Fruit fly (Drosophila melanogaster) whole organism, embryonic: ENCODE measurements around the gene neb.

ENCODE experiments used
- Antp ChIP-seq: fragments of 200-800 bp; sonication (Bioruptor generic); optimal IDR thresholded peaks from 3 replicates; lab custom pipeline; 2016; ENCODE audit warnings: missing biosample characterization, missing genetic modification characterization
- B-H1 ChIP-seq: fragments of 200-800 bp; sonication (Bioruptor generic); IDR thresholded peaks from 3 replicates; pipeline ENCODE4 v1.3.6; 2022; ENCODE audit warnings: missing biosample characterization, missing genetic modification characterization
- CG1024 ChIP-seq: fragments of 200-800 bp; sonication (Bioruptor generic); IDR thresholded peaks from 2 replicates; pipeline ENCODE4 v1.3.6; 2022; ENCODE audit warnings: missing biosample characterization, missing genetic modification characterization
- CG10274 ChIP-seq: fragments of 200-800 bp; sonication (Bioruptor generic); optimal IDR thresholded peaks from 3 replicates; lab custom pipeline; 2017; ENCODE audit warnings: missing biosample characterization, mild to moderate bottlenecking, missing genetic modification characterization
- CG10565 ChIP-seq: fragments of 200-800 bp; sonication (Bioruptor generic); optimal IDR thresholded peaks from 3 replicates; lab custom pipeline; 2016; ENCODE audit warnings: missing biosample characterization, mild to moderate bottlenecking, missing genetic modification characterization
- CG11560 ChIP-seq: fragments of 200-800 bp; sonication (Bioruptor generic); IDR thresholded peaks from 3 replicates; pipeline ENCODE4 v1.3.6; 2022; ENCODE audit warnings: missing biosample characterization, missing genetic modification characterization
- CG11723 ChIP-seq: fragments of 200-800 bp; sonication (Bioruptor generic); optimal IDR thresholded peaks from 2 replicates; lab custom pipeline; 2017; ENCODE audit warnings: missing biosample characterization, mild to moderate bottlenecking, missing genetic modification characterization
- CG12391 ChIP-seq: fragments of 200-800 bp; sonication (Bioruptor generic); optimal IDR thresholded peaks from 3 replicates; lab custom pipeline; 2018; ENCODE audit warnings: missing biosample characterization, mild to moderate bottlenecking, missing genetic modification characterization, moderate library complexity
- CG13123 ChIP-seq: fragments of 200-800 bp; sonication (Bioruptor generic); optimal IDR thresholded peaks from 2 replicates; lab custom pipeline; 2016; ENCODE audit warnings: missing biosample characterization, missing genetic modification characterization
- CG14965 ChIP-seq: fragments of 200-800 bp; sonication (Bioruptor generic); optimal IDR thresholded peaks from 2 replicates; lab custom pipeline; 2016; ENCODE audit warnings: missing biosample characterization, missing genetic modification characterization, borderline replicate concordance
- CG16779 ChIP-seq: fragments of 200-800 bp; sonication (Bioruptor generic); IDR thresholded peaks from 2 replicates; pipeline ENCODE4 v1.3.6; 2022; ENCODE audit warnings: missing biosample characterization, missing genetic modification characterization
- CG17328 ChIP-seq: fragments of 200-800 bp; sonication (Bioruptor generic); IDR thresholded peaks from 2 replicates; pipeline ENCODE4 v1.3.6; 2022; ENCODE audit warnings: missing biosample characterization, missing genetic modification characterization
- CG1832 ChIP-seq: fragments of 200-800 bp; sonication (Bioruptor generic); optimal IDR thresholded peaks from 2 replicates; lab custom pipeline; 2017; ENCODE audit warnings: missing biosample characterization, mild to moderate bottlenecking, missing genetic modification characterization, inconsistent platforms
- CG2712 ChIP-seq: fragments of 200-800 bp; optimal IDR thresholded peaks from 3 replicates; lab custom pipeline; 2019; ENCODE audit warnings: missing biosample characterization, mild to moderate bottlenecking, missing genetic modification characterization, moderate library complexity
- CG3065 ChIP-seq: fragments of 200-800 bp; sonication (Bioruptor generic); optimal IDR thresholded peaks from 2 replicates; lab custom pipeline; 2016; ENCODE audit warnings: missing biosample characterization, missing genetic modification characterization
- CG3163 ChIP-seq: fragments of 200-800 bp; sonication (Bioruptor generic); optimal IDR thresholded peaks from 3 replicates; lab custom pipeline; 2016; ENCODE audit warnings: missing biosample characterization, missing genetic modification characterization
- CG4854 ChIP-seq: fragments of 200-800 bp; sonication (Bioruptor generic); optimal IDR thresholded peaks from 2 replicates; lab custom pipeline; 2016; ENCODE audit warnings: missing biosample characterization, missing genetic modification characterization, inconsistent platforms
- CG6683 ChIP-seq: fragments of 200-800 bp; sonication (Bioruptor generic); optimal IDR thresholded peaks from 2 replicates; lab custom pipeline; 2017; ENCODE audit warnings: missing biosample characterization, mild to moderate bottlenecking, missing genetic modification characterization, missing genetic modification reagents
- CG6689 ChIP-seq: fragments of 200-800 bp; sonication (Bioruptor generic); IDR thresholded peaks from 2 replicates; pipeline ENCODE4 v1.3.6; 2022; ENCODE audit warnings: missing biosample characterization, missing genetic modification characterization
- CG6765 ChIP-seq: fragments of 200-800 bp; sonication (Bioruptor generic); optimal IDR thresholded peaks from 3 replicates; lab custom pipeline; 2017; ENCODE audit warnings: missing biosample characterization, mild to moderate bottlenecking, missing genetic modification characterization
- CG7357 ChIP-seq: fragments of 200-800 bp; sonication (Bioruptor generic); IDR thresholded peaks from 3 replicates; pipeline ENCODE4 v1.3.6; 2022; ENCODE audit warnings: missing biosample characterization, missing genetic modification characterization
- CG8388 ChIP-seq: fragments of 200-800 bp; sonication (Bioruptor generic); optimal IDR thresholded peaks from 2 replicates; lab custom pipeline; 2019; ENCODE audit warnings: missing biosample characterization, mild to moderate bottlenecking, missing genetic modification characterization, moderate library complexity
- CG8478 ChIP-seq: fragments of >200 bp; optimal IDR thresholded peaks from 2 replicates; lab custom pipeline; 2018
- CG9609 ChIP-seq: fragments of 200-800 bp; sonication (Bioruptor generic); optimal IDR thresholded peaks from 3 replicates; lab custom pipeline; 2016; ENCODE audit warnings: missing biosample characterization, missing genetic modification characterization
- CTCF ChIP-seq: fragments of 200-800 bp; sonication (Bioruptor generic); optimal IDR thresholded peaks from 2 replicates; lab custom pipeline; 2017; ENCODE audit warnings: missing biosample characterization, mild to moderate bottlenecking, missing genetic modification characterization, moderate library complexity
- Camta ChIP-seq: fragments of 200-800 bp; sonication (Bioruptor generic); optimal IDR thresholded peaks from 2 replicates; lab custom pipeline; 2016; ENCODE audit warnings: missing biosample characterization, missing genetic modification characterization
- Drgx ChIP-seq: fragments of 200-800 bp; sonication (Bioruptor generic); IDR thresholded peaks from 2 replicates; pipeline ENCODE4 v1.3.6; 2022; ENCODE audit warnings: missing biosample characterization, missing genetic modification characterization
- HmgZ ChIP-seq: fragments of 200-800 bp; sonication (Bioruptor generic); optimal IDR thresholded peaks from 2 replicates; lab custom pipeline; 2018; ENCODE audit warnings: missing biosample characterization, mild to moderate bottlenecking, missing genetic modification characterization
- Hr39 ChIP-seq: fragments of >200 bp; optimal IDR thresholded peaks from 2 replicates; lab custom pipeline; 2017
- Hsf ChIP-seq: fragments of 200-800 bp; sonication (Bioruptor generic); optimal IDR thresholded peaks from 3 replicates; lab custom pipeline; 2016; ENCODE audit warnings: missing biosample characterization, missing genetic modification characterization
- Lim3 ChIP-seq: fragments of 200-800 bp; sonication (Bioruptor generic); IDR thresholded peaks from 2 replicates; pipeline ENCODE4 v1.3.6; 2022; ENCODE audit warnings: missing biosample characterization, missing genetic modification characterization
- MESR4 ChIP-seq: fragments of 200-800 bp; sonication (Bioruptor generic); optimal IDR thresholded peaks from 2 replicates; lab custom pipeline; 2018; ENCODE audit warnings: missing biosample characterization, mild to moderate bottlenecking, missing genetic modification characterization, moderate library complexity
- NC2α ChIP-seq: fragments of 200-800 bp; sonication (Bioruptor generic); optimal IDR thresholded peaks from 2 replicates; lab custom pipeline; 2016; ENCODE audit warnings: missing biosample characterization, missing genetic modification characterization
- Pdp1 ChIP-seq, 2 experiments: fragments of 200-800 bp; sonication (Bioruptor generic); optimal IDR thresholded peaks; 3 replicates each; lab custom pipeline; 2016; ENCODE audit warnings: missing biosample characterization in 2 of 2, missing genetic modification characterization in 2 of 2, mild to moderate bottlenecking in 1 of 2, moderate library complexity in 1 of 2
- Sry-δ ChIP-seq: fragments of 200-800 bp; sonication (Bioruptor generic); optimal IDR thresholded peaks from 2 replicates; lab custom pipeline; 2016; ENCODE audit warnings: missing biosample characterization, missing genetic modification characterization
- Stat92E ChIP-seq, 3 experiments: fragments of >200 bp in 2 of 3; fragments of 200-800 bp in 1 of 3; sonication (Bioruptor generic) in 1 of 3; optimal IDR thresholded peaks; 2 replicates each; lab custom pipeline; 2017 to 2019; ENCODE audit warnings: missing biosample characterization in 3 of 3, missing genetic modification characterization in 3 of 3, mild to moderate bottlenecking in 1 of 3, moderate library complexity in 1 of 3
- Tbp ChIP-seq: fragments of >200 bp; optimal IDR thresholded peaks from 2 replicates; lab custom pipeline; 2018; ENCODE audit warnings: missing biosample characterization, missing genetic modification characterization
- bab2 ChIP-seq: fragments of 200-800 bp; sonication (Bioruptor generic); optimal IDR thresholded peaks from 2 replicates; lab custom pipeline; 2016; ENCODE audit warnings: missing biosample characterization, missing genetic modification characterization
- chn ChIP-seq: fragments of 200-800 bp; sonication (Bioruptor generic); optimal IDR thresholded peaks from 2 replicates; lab custom pipeline; 2016; ENCODE audit warnings: missing biosample characterization, missing genetic modification characterization
- ftz-f1 ChIP-seq: fragments of 200-800 bp; sonication (Bioruptor generic); optimal IDR thresholded peaks from 2 replicates; lab custom pipeline; 2016; ENCODE audit warnings: missing biosample characterization, missing genetic modification characterization
- gt ChIP-seq: fragments of 200-800 bp; sonication (Bioruptor generic); IDR thresholded peaks from 2 replicates; pipeline ENCODE4 v1.3.6; 2022; ENCODE audit warnings: missing biosample characterization, missing genetic modification characterization
- hth ChIP-seq: fragments of >200 bp; optimal IDR thresholded peaks from 2 replicates; lab custom pipeline; 2017; ENCODE audit warnings: inconsistent platforms
- inv ChIP-seq: fragments of 200-800 bp; sonication (Bioruptor generic); IDR thresholded peaks from 2 replicates; pipeline ENCODE4 v1.3.6; 2022; ENCODE audit warnings: missing biosample characterization, missing genetic modification characterization; ENCODE audit not compliant: partially characterized antibody
- lmd ChIP-seq: fragments of 200-800 bp; sonication (Bioruptor generic); IDR thresholded peaks from 2 replicates; pipeline ENCODE4 v1.3.6; 2022; ENCODE audit warnings: missing biosample characterization, missing genetic modification characterization
- nau ChIP-seq: fragments of 200-800 bp; sonication (Bioruptor generic); optimal IDR thresholded peaks from 3 replicates; lab custom pipeline; 2017; ENCODE audit warnings: missing biosample characterization, mild to moderate bottlenecking, missing genetic modification characterization, missing genetic modification reagents
- pnt ChIP-seq: fragments of 200-800 bp; sonication (Bioruptor generic); optimal IDR thresholded peaks from 3 replicates; lab custom pipeline; 2016; ENCODE audit warnings: missing biosample characterization, missing genetic modification characterization
- pzg ChIP-seq: fragments of 200-800 bp; sonication (Bioruptor generic); optimal IDR thresholded peaks from 3 replicates; lab custom pipeline; 2018; ENCODE audit warnings: missing biosample characterization, mild to moderate bottlenecking, missing genetic modification characterization, moderate library complexity
- scrt ChIP-seq: fragments of 200-800 bp; sonication (Bioruptor generic); optimal IDR thresholded peaks from 2 replicates; lab custom pipeline; 2018; ENCODE audit warnings: missing biosample characterization, mild to moderate bottlenecking, missing genetic modification characterization, moderate library complexity
- sisA ChIP-seq: fragments of 200-800 bp; sonication (Bioruptor generic); IDR thresholded peaks from 2 replicates; pipeline ENCODE4 v1.3.6; 2022; ENCODE audit warnings: missing biosample characterization, missing genetic modification characterization
- slbo ChIP-seq: fragments of 200-800 bp; sonication (Bioruptor generic); IDR thresholded peaks from 2 replicates; pipeline ENCODE4 v1.3.6; 2022; ENCODE audit warnings: missing biosample characterization, missing genetic modification characterization
- wek ChIP-seq: fragments of 200-800 bp; sonication (Bioruptor generic); optimal IDR thresholded peaks from 3 replicates; lab custom pipeline; 2018; ENCODE audit warnings: missing biosample characterization, mild to moderate bottlenecking, missing genetic modification characterization, moderate library complexity

Gene neb

DNA sequence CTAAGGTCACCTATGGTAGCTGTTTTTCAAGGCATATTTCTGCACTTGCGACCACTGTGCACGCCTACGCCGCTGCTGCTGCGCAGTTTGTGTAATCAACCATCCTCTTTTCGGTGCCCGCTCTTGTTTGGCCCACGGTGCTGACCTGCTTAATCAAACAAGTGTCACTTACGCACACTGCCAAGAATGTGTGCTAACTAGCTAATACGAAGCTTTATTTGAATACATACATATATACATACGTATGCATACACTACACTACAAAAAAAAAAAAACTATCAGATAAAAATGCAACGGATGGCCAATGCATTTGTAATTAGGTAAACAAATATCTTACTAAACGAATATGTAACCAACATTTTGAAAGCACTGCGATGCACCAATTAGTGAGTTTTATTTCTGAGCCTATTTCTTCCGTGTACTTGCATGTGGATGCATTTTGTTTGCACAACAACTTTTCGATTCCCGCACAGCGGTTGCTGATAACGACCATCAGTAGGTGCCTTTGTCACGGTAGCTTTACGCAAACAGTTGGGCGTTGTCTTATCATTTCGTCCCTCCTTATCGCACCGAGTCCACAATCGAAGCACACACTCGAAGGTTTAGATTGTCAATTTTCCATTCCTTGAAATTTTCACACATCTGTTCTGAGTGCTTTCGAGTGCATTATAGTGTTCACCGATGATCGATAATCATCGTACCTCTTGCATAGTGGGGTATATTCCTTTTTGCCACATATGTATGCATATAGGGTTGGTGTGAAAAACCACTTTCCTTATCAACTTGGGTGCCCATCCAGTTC is 10.9 kb downstream of the neb start (continued):
- TF ChIP-seq Pdp1 (GFP tag; optimal IDR thresholded peaks at IDR 0.05; lab: Kevin White, UChicago) (peak; percentile 85 to 93), Sry-δ (GFP tag; lab: Kevin White, UChicago) (peak; percentile 42), Tbp (no peak), CG14965 (GFP tag; lab: Kevin White, UChicago) (peak; percentile 32), pnt (GFP tag; lab: Kevin White, UChicago) (peak; percentile 80), CG6683 (GFP tag; lab: Kevin White, UChicago) (peak; percentile 77), pzg (GFP tag; lab: Kevin White, UChicago) (no peak), CG10565 (GFP tag; lab: Kevin White, UChicago) (peak; percentile 56), Stat92E (GFP tag; optimal IDR thresholded peaks at IDR 0.05; lab: Kevin White, UChicago) (peak in 1 of 3 experiments; percentile 68), slbo (GFP tag; lab: Robert Waterston, UW) (peak; percentile 73), nau (GFP tag; lab: Kevin White, UChicago) (peak; percentile 90), CG12391 (peak; percentile 84), CG10274 (GFP tag; lab: Kevin White, UChicago) (peak; percentile 35), CG11723 (GFP tag; lab: Kevin White, UChicago) (peak; percentile 51), Camta (peak; percentile 78), CG16779 (0 out of 2 replicates have a peak, but pooled peaks have one; percentile 44), inv (GFP tag; lab: Robert Waterston, UW) (no peak), CG8388 (peak; percentile 81), Lim3 (GFP tag; lab: Robert Waterston, UW) (0 out of 2 replicates have a peak, but pooled peaks have one; percentile 7), B-H1 (GFP tag; lab: Robert Waterston, UW) (peak; percentile 83), CG3065 (GFP tag; lab: Kevin White, UChicago) (no peak), CG1024 (GFP tag; lab: Robert Waterston, UW) (peak; percentile 78), CG6689 (GFP tag; lab: Robert Waterston, UW) (peak; percentile 89), NC2α (GFP tag; lab: Kevin White, UChicago) (peak; percentile 72), Hsf (peak; percentile 83), CG2712 (tag; lab: Kevin White, UChicago) (peak; percentile 84), CG7357 (GFP tag; lab: Robert Waterston, UW) (peak; percentile 55; the same call in 2 of the 3 replicates), wek (GFP tag; lab: Kevin White, UChicago) (peak; percentile 60), CG1832 (GFP tag; lab: Kevin White, UChicago) (no peak), CG9609 (GFP tag; lab: Kevin White, UChicago) (peak; percentile 78), Antp (peak; percentile 85), CG4854 (GFP tag; lab: Kevin White, UChicago) (peak; percentile 66), chn (GFP tag; lab: Kevin White, UChicago) (peak; percentile 71), CG8478 (lab: Kevin White, UChicago) (no peak), HmgZ (tag; lab: Kevin White, UChicago) (peak; percentile 53), lmd (GFP tag; lab: Robert Waterston, UW) (peak; percentile 79), CG6765 (GFP tag; lab: Kevin White, UChicago) (peak; percentile 68), CTCF (GFP tag; lab: Kevin White, UChicago) (peak; percentile 40), Drgx (peak; percentile 98), MESR4 (peak; percentile 26), CG11560 (0 out of 3 replicates have a peak, but pooled peaks have one; percentile 45), CG17328 (peak; percentile 92), bab2 (peak; percentile 85), scrt (GFP tag; lab: Kevin White, UChicago) (peak; percentile 84), gt (peak; percentile 91), sisA (GFP tag; lab: Robert Waterston, UW) (peak; percentile 81), Hr39 (lab: Kevin White, UChicago) (no peak), CG13123 (GFP tag; lab: Kevin White, UChicago) (peak; percentile 77), CG3163 (GFP tag; lab: Kevin White, UChicago) (peak; percentile 54), hth (lab: Kevin White, UChicago) (no peak), ftz-f1 (GFP tag; lab: Kevin White, UChicago) (peak; percentile 64)
